Worm (Caenorhabditis elegans) whole organism, L3 larva: ENCODE data around the gene ZC155.4.
A peak's percentile ranks its signal among the peaks of the same experiment; 100 is the strongest.

ENCODE experiments used
- R02D3.7 ChIP-seq: fragments of 150-350 bp; optimal IDR thresholded peaks from 2 replicates; lab custom pipeline; 2014; ENCODE audit warnings: missing biosample characterization, missing genetic modification characterization
- ZK546.5 ChIP-seq: sonication (generic microtip); optimal IDR thresholded peaks from 2 replicates; lab custom pipeline; 2017; ENCODE audit warnings: missing biosample characterization, missing genetic modification characterization
- aly-2 ChIP-seq: fragments of 150-350 bp; optimal IDR thresholded peaks from 2 replicates; lab custom pipeline; 2014; ENCODE audit warnings: missing biosample characterization, missing genetic modification characterization
- ama-1 ChIP-seq: fragments of 150-350 bp; optimal IDR thresholded peaks from 2 replicates; lab custom pipeline; 2018
- ceh-16 ChIP-seq: sonication (generic microtip); optimal IDR thresholded peaks from 2 replicates; lab custom pipeline; 2017; ENCODE audit warnings: missing biosample characterization, missing genetic modification characterization
- ceh-28 ChIP-seq: fragments of 150-350 bp; optimal IDR thresholded peaks from 2 replicates; lab custom pipeline; 2014; ENCODE audit warnings: missing biosample characterization, missing genetic modification reagents, missing genetic modification characterization
- ceh-82 ChIP-seq: fragments of 150-350 bp; optimal IDR thresholded peaks from 2 replicates; lab custom pipeline; 2014; ENCODE audit warnings: missing biosample characterization, missing genetic modification characterization
- ceh-9 ChIP-seq: sonication (generic microtip); optimal IDR thresholded peaks from 2 replicates; lab custom pipeline; 2018; ENCODE audit warnings: missing biosample characterization, missing genetic modification characterization
- egl-27 ChIP-seq: sonication (generic microtip); optimal IDR thresholded peaks from 4 replicates; lab custom pipeline; 2017; ENCODE audit warnings: missing biosample characterization, missing genetic modification reagents, missing genetic modification characterization
- egl-5 ChIP-seq: fragments of 150-350 bp; optimal IDR thresholded peaks from 2 replicates; lab custom pipeline; 2017; ENCODE audit warnings: missing biosample characterization, missing genetic modification reagents, missing genetic modification characterization, inconsistent platforms
- elt-2 ChIP-seq: sonication (generic microtip); optimal IDR thresholded peaks from 2 replicates; lab custom pipeline; 2016; ENCODE audit warnings: missing genetic modification reagents, mild to moderate bottlenecking, missing genetic modification characterization, missing compliant biosample characterization
- elt-3 ChIP-seq, 3 experiments: fragments of 150-350 bp in 1 of 3; sonication (generic microtip) in 2 of 3; optimal IDR thresholded peaks; 2 replicates in 2 of 3; 4 replicates in 1 of 3; lab custom pipeline; 2014 to 2017; ENCODE audit warnings: missing biosample characterization in 3 of 3, missing genetic modification characterization in 3 of 3
- fkh-10 ChIP-seq: sonication (generic microtip); optimal IDR thresholded peaks from 2 replicates; lab custom pipeline; 2017; ENCODE audit warnings: missing biosample characterization, missing genetic modification reagents, missing genetic modification characterization
- fos-1 ChIP-seq: fragments of 150-350 bp; optimal IDR thresholded peaks from 2 replicates; lab custom pipeline; 2014; ENCODE audit warnings: missing biosample characterization, missing genetic modification characterization
- jun-1 ChIP-seq: fragments of 150-350 bp; optimal IDR thresholded peaks from 2 replicates; lab custom pipeline; 2014; ENCODE audit warnings: missing biosample characterization, missing genetic modification reagents, missing genetic modification characterization
- lin-15B ChIP-seq: fragments of 150-350 bp; optimal IDR thresholded peaks from 2 replicates; lab custom pipeline; 2014; ENCODE audit warnings: missing biosample characterization, missing genetic modification characterization
- lin-39 ChIP-seq: fragments of 150-350 bp; optimal IDR thresholded peaks from 2 replicates; lab custom pipeline; 2018; ENCODE audit warnings: missing biosample characterization, missing genetic modification reagents, missing genetic modification characterization
- lsy-12 ChIP-seq: sonication (generic microtip); optimal IDR thresholded peaks from 2 replicates; lab custom pipeline; 2016; ENCODE audit warnings: mild to moderate bottlenecking, missing genetic modification characterization, missing compliant biosample characterization
- mdl-1 ChIP-seq: fragments of 150-350 bp; optimal IDR thresholded peaks from 2 replicates; lab custom pipeline; 2014; ENCODE audit warnings: missing biosample characterization, missing genetic modification characterization
- mml-1 ChIP-seq: fragments of 150-350 bp; sonication (generic microtip); optimal IDR thresholded peaks from 3 replicates; lab custom pipeline; 2014; ENCODE audit warnings: missing biosample characterization, missing genetic modification characterization
- nhr-11 ChIP-seq: fragments of 150-350 bp; optimal IDR thresholded peaks from 2 replicates; lab custom pipeline; 2014; ENCODE audit warnings: missing biosample characterization, missing genetic modification characterization
- nhr-12 ChIP-seq: fragments of 150-350 bp; optimal IDR thresholded peaks from 2 replicates; lab custom pipeline; 2014; ENCODE audit warnings: missing biosample characterization, missing genetic modification characterization
- nhr-23 ChIP-seq: fragments of 150-350 bp; optimal IDR thresholded peaks from 2 replicates; lab custom pipeline; 2014; ENCODE audit warnings: missing biosample characterization, missing genetic modification reagents, missing genetic modification characterization
- nhr-237 ChIP-seq: fragments of 150-350 bp; optimal IDR thresholded peaks from 2 replicates; lab custom pipeline; 2014; ENCODE audit warnings: missing biosample characterization, missing genetic modification characterization
- nhr-25 ChIP-seq: sonication (generic microtip); optimal IDR thresholded peaks from 2 replicates; lab custom pipeline; 2017; ENCODE audit warnings: missing biosample characterization, missing genetic modification characterization
- nhr-28 ChIP-seq: fragments of 150-350 bp; optimal IDR thresholded peaks from 2 replicates; lab custom pipeline; 2014; ENCODE audit warnings: missing biosample characterization, missing genetic modification characterization
- nhr-43 ChIP-seq: sonication (generic microtip); optimal IDR thresholded peaks from 2 replicates; lab custom pipeline; 2016; ENCODE audit warnings: mild to moderate bottlenecking, missing genetic modification characterization, missing compliant biosample characterization; ENCODE audit not compliant: poor library complexity, severe bottlenecking
- nhr-67 ChIP-seq: fragments of 150-350 bp; optimal IDR thresholded peaks from 2 replicates; lab custom pipeline; 2014; ENCODE audit warnings: missing biosample characterization, missing genetic modification characterization
- nhr-77 ChIP-seq: fragments of 150-350 bp; optimal IDR thresholded peaks from 2 replicates; lab custom pipeline; 2014; ENCODE audit warnings: missing biosample characterization, missing genetic modification characterization
- pha-4 ChIP-seq: fragments of 150-350 bp; optimal IDR thresholded peaks from 2 replicates; lab custom pipeline; 2014; ENCODE audit warnings: missing biosample characterization, missing genetic modification reagents, missing genetic modification characterization
- pqm-1 ChIP-seq: fragments of 150-350 bp; optimal IDR thresholded peaks from 2 replicates; lab custom pipeline; 2017; ENCODE audit warnings: missing biosample characterization, missing genetic modification characterization, inconsistent platforms
- sea-2 ChIP-seq: fragments of 150-350 bp; sonication (generic microtip); optimal IDR thresholded peaks from 4 replicates; lab custom pipeline; 2014; ENCODE audit warnings: missing biosample characterization, missing genetic modification reagents, missing genetic modification characterization
- skn-1 ChIP-seq: fragments of 150-350 bp; optimal IDR thresholded peaks from 2 replicates; lab custom pipeline; 2014; ENCODE audit warnings: missing biosample characterization, missing genetic modification characterization
- snpc-4 ChIP-seq: fragments of 150-350 bp; optimal IDR thresholded peaks from 2 replicates; lab custom pipeline; 2014; ENCODE audit warnings: missing biosample characterization, missing genetic modification characterization
- tbx-2 ChIP-seq: sonication (generic microtip); optimal IDR thresholded peaks from 2 replicates; lab custom pipeline; 2016; ENCODE audit warnings: mild to moderate bottlenecking, missing genetic modification characterization, missing compliant biosample characterization
- unc-62 ChIP-seq: fragments of 150-350 bp; sonication (generic microtip); optimal IDR thresholded peaks from 4 replicates; lab custom pipeline; 2014; ENCODE audit warnings: missing biosample characterization, missing genetic modification reagents, missing genetic modification characterization
- zag-1 ChIP-seq: fragments of 150-350 bp; optimal IDR thresholded peaks from 2 replicates; lab custom pipeline; 2014; ENCODE audit warnings: missing biosample characterization, missing genetic modification characterization
- ztf-11 ChIP-seq: fragments of 150-350 bp; optimal IDR thresholded peaks from 2 replicates; lab custom pipeline; 2014; ENCODE audit warnings: missing biosample characterization, missing genetic modification characterization

Gene ZC155.4

ce11 chrIII:5241854-5242253, 26.6 kb upstream of the ZC155.4 start:
- TF ChIP-seq ceh-28 (tag; lab: Kevin White, UChicago) = no peak

ce11 chrIII:5236104-5236503, 20.8 kb upstream of the ZC155.4 start, which contains the start of gene prx-10:
TSS of gene prx-10 (plus strand) at chrIII:5236404.
- TF ChIP-seq elt-2 (tag; lab: Kevin White, UChicago) (peak; percentile 24), egl-5 (tag; lab: Kevin White, UChicago) (no peak), fkh-10 (no peak)

DNA sequence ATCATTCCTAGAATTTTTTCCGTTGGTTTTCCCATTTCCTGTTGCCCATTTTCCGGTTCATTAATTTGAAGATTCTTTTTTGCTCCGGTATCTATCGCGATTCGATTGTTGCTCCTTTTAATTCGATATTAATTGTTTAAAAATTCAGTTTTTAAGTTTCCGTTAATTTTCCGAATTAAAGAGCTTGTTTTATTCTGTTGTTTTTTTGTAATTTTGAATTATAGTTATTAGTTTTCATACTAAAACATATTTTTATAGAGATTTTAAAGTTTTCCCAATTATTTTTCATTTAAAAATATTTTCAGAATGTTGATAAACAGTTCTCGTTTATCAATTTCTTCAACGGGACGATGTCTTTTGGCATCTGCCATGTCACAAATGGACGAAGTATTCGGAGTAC, 19.0 kb upstream of the ZC155.4 start, which contains the start of gene mrps-26:
Gene mrps-26, plus strand, starts transcription at position 301 of the 400 bp plus-strand sequence.
- no peak for TF ChIP-seq lsy-12 (tag; lab: Kevin White, UChicago)
- no peak for TF ChIP-seq fos-1 (tag; lab: Kevin White, UChicago)
- TF ChIP-seq skn-1 (tag; lab: Kevin White, UChicago) = no peak
- TF ChIP-seq zag-1 = no peak
- TF ChIP-seq ceh-9 (tag; lab: Kevin White, UChicago) = no peak
- no peak for TF ChIP-seq pha-4 (tag; lab: Kevin White, UChicago)
- no peak for TF ChIP-seq R02D3.7
- no peak for TF ChIP-seq ztf-11 (tag; lab: Kevin White, UChicago)
- no peak for TF ChIP-seq elt-3 (tag; optimal IDR thresholded peaks at IDR 0.05; lab: Kevin White, UChicago)
- TF ChIP-seq jun-1 = no peak

- TF ChIP-seq nhr-12 (no peak), pha-4 (tag; lab: Kevin White, UChicago) (peak; percentile 68)
Measured at ce11 chrIII:5233140-5233539, 17.9 kb upstream of the ZC155.4 start.

- TF ChIP-seq mdl-1 (tag; lab: Kevin White, UChicago) (no peak), lin-15B (tag; lab: Kevin White, UChicago) (no peak), egl-27 (tag; lab: Kevin White, UChicago) (no peak), nhr-23 (tag; lab: Kevin White, UChicago) (peak; percentile 35), nhr-43 (tag; lab: Kevin White, UChicago) (peak; percentile 73), nhr-77 (peak; percentile 22), sea-2 (no peak), mml-1 (tag; lab: Kevin White, UChicago) (no peak), nhr-237 (no peak), unc-62 (GFP tag; lab: Kevin White, UChicago) (no peak), elt-3 (tag; optimal IDR thresholded peaks at IDR 0.05; lab: Kevin White, UChicago) (peak in 1 of 3 experiments; percentile 13), ama-1 (lab: Kevin White, UChicago) (peak; percentile 90), pqm-1 (tag; lab: Kevin White, UChicago) (peak; percentile 18), pha-4 (tag; lab: Kevin White, UChicago) (peak; percentile 13), egl-5 (tag; lab: Kevin White, UChicago) (no peak), aly-2 (tag; lab: Kevin White, UChicago) (peak; percentile 76), elt-2 (tag; lab: Kevin White, UChicago) (peak; percentile 27), nhr-11 (tag; lab: Kevin White, UChicago) (peak; percentile 17), nhr-67 (no peak), lsy-12 (tag; lab: Kevin White, UChicago) (peak; percentile 81), nhr-25 (tag; lab: Kevin White, UChicago) (peak; percentile 30), ceh-28 (tag; lab: Kevin White, UChicago) (no peak)
Measured at ce11 chrIII:5230415-5230814, 15.1 kb upstream of the ZC155.4 start, which contains the start of gene prmt-5. TSS of gene prmt-5 (plus strand) at chrIII:5230555.

ce11 chrIII:5229511-5230250, 14.4 kb upstream of the ZC155.4 start:
- no peak for TF ChIP-seq nhr-28 (tag; lab: Kevin White, UChicago)
- TF ChIP-seq aly-2 (tag; lab: Kevin White, UChicago) = no peak
- TF ChIP-seq unc-62 (GFP tag; lab: Kevin White, UChicago) = no peak
- no peak for TF ChIP-seq egl-27 (tag; lab: Kevin White, UChicago)
- no peak for TF ChIP-seq lin-39 (tag; lab: Kevin White, UChicago)
- no peak for TF ChIP-seq mdl-1 (tag; lab: Kevin White, UChicago)
- TF ChIP-seq tbx-2 (tag; lab: Kevin White, UChicago) = no peak
- TF ChIP-seq nhr-11 (tag; lab: Kevin White, UChicago) = no peak
- TF ChIP-seq ceh-82 (tag; lab: Kevin White, UChicago) = no peak
- TF ChIP-seq pha-4 (tag; lab: Kevin White, UChicago) = no peak
- TF ChIP-seq ZK546.5 (tag; lab: Kevin White, UChicago) = no peak
- no peak for TF ChIP-seq lin-15B (tag; lab: Kevin White, UChicago)
- TF ChIP-seq ceh-16 = no peak
- TF ChIP-seq skn-1 (tag; lab: Kevin White, UChicago) = no peak
- no peak for TF ChIP-seq snpc-4 (tag; lab: Kevin White, UChicago)
- TF ChIP-seq elt-2 (tag; lab: Kevin White, UChicago) = no peak
- TF ChIP-seq lsy-12 (tag; lab: Kevin White, UChicago) = no peak
